Worm (Caenorhabditis elegans) whole organism, dauer: Measurements from ENCODE around the gene ins-2.
"Not testable (repeated sequence)": the region's sequence is repeated elsewhere in the genome, so short reads cannot be mapped to it uniquely, and the experiment has no call there.

Source experiments
- unc-62 ChIP-seq: sonication (generic microtip); optimal IDR thresholded peaks from 2 replicates; lab custom pipeline; 2017; ENCODE audit warnings: missing biosample characterization, missing genetic modification reagents, missing genetic modification characterization

ins-2 gene

ce11 chrII:5966637-5967036 is 21.7 kb upstream of the ins-2 start:
- no peak for TF ChIP-seq unc-62 (GFP tag; lab: Kevin White, UChicago)

DNA sequence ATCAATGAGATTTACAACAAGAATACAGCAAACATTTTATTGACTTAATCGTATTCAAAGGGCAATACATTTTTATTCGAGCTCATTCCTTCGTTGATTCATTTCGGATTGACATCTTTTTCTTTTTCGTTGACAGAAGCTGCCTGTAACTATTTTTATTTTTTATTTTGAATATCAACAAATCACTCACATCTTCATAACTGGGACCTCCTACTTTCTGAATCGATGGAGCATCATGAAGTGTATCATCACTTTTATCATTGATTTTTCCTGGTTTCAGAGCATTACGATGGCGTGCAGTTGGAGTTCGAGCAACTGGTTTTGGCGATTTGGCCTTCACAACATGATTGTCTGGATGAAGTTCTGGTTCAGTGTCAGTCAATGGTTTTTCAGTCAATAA is 20.3 kb upstream of the ins-2 start, which contains the start of gene B0034.1:
B0034.1 (plus strand) TSS at position 301 of the 400 bp plus-strand sequence.
- TF ChIP-seq unc-62 (GFP tag; lab: Kevin White, UChicago): no peak

ce11 chrII:5969303-5969702 is 19.0 kb upstream of the ins-2 start, which contains the start of gene B0034.4:
Gene B0034.4, minus strand, starts transcription at chrII:5969531.
- no peak for TF ChIP-seq unc-62 (GFP tag; lab: Kevin White, UChicago)

- no peak for TF ChIP-seq unc-62 (GFP tag; lab: Kevin White, UChicago)
Observed at ce11 chrII:5974878-5975277, 13.4 kb upstream of the ins-2 start, which contains the start of gene B0034.5. Gene B0034.5, minus strand, starts transcription at chrII:5974978.

DNA sequence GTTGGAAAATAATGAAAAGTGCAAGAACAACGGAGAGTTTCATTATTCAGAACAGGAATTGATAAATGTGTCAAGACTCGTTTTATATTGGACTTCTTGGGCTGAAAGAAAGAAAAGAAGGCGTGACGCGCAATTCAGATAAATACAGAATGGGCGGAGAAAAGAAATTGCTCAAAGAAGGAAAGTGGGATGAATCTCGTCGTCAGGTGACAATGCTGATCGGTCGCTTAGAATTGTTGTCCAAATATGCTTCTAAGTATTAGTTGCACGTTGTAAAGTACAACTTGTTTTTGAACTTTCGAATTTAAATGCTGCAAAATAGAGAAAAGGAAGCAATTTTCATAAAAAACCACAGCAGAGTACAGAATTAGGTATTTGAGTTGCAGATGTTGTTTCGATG is 2.3 kb downstream of the ins-2 start, which contains the start of gene ins-3:
ins-3 (minus strand) TSS at position 101 of the 400 bp plus-strand sequence.
- no peak for TF ChIP-seq unc-62 (GFP tag; lab: Kevin White, UChicago)

- no peak for TF ChIP-seq unc-62 (GFP tag; lab: Kevin White, UChicago)
Observed at ce11 chrII:5996066-5996465, 7.7 kb downstream of the ins-2 start, which contains the start of gene ins-4. Gene ins-4, plus strand, starts transcription at chrII:5996366.

DNA sequence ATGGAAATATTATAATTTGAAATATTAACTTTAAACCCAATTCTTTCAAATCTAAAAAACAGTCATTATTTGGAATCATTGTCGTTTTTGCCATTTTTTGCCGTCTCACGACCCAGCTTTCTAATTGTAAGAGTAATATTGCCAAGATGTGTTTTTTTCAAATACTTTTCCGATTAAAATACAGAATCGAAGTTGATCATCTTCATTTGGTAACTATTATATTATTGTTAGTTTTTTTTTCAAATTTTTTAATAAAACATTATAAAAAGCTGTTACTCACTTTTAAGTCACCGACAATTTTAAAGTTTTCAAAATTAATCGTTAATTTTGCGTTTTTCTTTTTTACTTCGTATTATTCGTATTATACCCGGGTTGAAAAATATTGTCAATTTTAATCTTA is 8.9 kb downstream of the ins-2 start, which contains the start of gene ins-5:
ins-5 (plus strand) TSS at position 301 of the 400 bp plus-strand sequence.
- no peak for TF ChIP-seq unc-62 (GFP tag; lab: Kevin White, UChicago)

DNA sequence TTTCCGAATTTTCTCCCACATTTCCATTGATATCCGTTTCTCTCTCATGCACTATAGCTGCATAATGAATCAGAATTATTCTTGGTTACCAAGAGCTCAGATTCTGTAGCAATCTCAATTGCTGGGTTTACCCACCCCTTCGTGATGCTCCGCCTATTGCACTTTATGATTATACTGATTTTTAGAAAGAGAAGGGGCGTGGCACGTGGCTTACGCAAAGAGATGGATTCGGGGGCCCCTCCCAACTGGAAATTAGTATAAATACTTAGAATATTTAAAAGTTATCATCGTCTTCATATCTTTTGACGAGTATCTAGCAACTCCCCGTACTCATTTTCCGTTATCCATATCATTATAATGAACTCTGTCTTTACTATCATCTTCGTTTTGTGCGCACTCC is 11.8 kb downstream of the ins-2 start, which contains the start of gene ins-6:
ins-6 (plus strand) TSS at position 301 of the 400 bp plus-strand sequence.
- no peak for TF ChIP-seq unc-62 (GFP tag; lab: Kevin White, UChicago)

DNA sequence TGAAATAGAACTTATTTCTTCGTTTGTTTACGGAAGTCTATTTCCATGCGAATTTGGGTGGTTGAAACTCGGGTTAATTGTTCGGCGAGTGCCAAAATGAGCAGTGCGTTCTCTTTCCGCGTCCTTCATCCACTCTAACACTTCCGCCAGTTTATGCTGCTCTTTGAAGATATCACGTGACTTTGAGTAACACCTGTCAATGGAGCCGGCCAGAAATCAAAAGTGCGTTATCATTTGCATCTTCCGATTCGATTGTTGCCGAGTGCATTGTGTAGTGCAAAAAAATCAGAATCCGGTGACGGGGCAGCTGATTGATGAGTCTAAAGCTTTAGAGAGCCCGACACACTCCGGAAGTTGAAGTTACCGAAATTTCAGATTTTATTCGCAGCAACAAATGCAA is 12.7 kb downstream of the ins-2 start:
- TF ChIP-seq unc-62 (GFP tag; lab: Kevin White, UChicago): no peak

DNA sequence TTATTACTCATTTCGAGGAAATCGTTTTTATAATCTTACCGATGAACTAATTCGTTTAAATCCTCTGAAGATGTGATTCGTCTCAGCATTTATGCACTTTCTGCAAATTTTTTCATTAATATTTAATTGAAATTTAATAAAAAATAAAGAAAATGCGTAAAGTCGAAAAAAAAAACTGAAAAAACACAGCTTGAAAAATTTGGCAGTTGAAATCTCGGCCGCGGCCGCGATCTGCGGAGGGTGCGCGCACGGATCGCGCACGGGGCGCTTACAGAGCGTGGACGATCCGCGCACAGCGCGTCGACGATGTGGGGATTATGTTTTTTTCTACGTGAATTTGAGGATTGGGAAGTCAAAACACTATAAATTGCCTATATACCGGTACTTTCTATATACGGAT is 20.6 kb downstream of the ins-2 start, which contains the start of gene ZK84.4:
ZK84.4 (minus strand) TSS at position 101 of the 400 bp plus-strand sequence.
- TF ChIP-seq unc-62 (GFP tag; lab: Kevin White, UChicago): not testable (repeated sequence)

DNA sequence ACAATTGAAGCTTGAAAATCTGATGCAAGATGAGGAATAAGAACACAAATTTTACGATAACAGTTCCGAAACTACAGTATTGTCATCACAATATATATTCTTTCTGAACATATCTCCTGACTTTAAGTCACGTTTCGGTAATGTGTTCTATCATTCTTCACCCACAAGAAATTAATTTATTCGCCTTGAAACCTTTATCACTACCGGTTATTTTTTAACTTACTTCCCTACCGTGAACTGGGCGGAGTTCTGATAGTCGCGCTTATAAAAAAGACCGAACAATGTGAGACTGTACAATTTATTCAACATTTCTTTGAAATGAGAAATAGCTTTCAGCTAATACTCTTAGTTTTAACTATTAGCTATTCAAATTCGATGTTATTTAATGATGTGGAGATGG is 22.2 kb downstream of the ins-2 start, which contains the start of gene ins-20:
ins-20 (plus strand) TSS at position 301 of the 400 bp plus-strand sequence.
- no peak for TF ChIP-seq unc-62 (GFP tag; lab: Kevin White, UChicago)

DNA sequence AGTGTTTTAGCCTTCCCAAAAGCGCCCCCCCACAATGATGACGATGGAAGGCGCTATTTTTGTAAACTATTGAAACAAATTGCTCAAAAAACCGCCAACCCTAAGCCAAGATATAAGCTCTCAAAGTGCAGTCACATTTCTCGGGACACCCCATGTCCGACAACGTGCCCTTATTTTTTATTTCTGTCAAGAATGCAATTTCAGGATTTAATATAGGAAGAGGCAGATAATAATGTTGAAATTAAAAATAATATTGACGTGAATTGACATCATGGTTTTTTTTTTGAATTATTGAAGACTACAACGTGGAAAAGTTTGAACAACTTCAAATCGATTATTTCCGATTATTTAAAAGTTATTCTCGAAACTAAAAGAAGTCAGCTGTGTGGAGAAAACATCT is 25.7 kb downstream of the ins-2 start, which contains the start of gene ZK84.2:
ZK84.2 (plus strand) TSS at position 301 of the 400 bp plus-strand sequence.
- not testable (repeated sequence) for TF ChIP-seq unc-62 (GFP tag; lab: Kevin White, UChicago)

DNA sequence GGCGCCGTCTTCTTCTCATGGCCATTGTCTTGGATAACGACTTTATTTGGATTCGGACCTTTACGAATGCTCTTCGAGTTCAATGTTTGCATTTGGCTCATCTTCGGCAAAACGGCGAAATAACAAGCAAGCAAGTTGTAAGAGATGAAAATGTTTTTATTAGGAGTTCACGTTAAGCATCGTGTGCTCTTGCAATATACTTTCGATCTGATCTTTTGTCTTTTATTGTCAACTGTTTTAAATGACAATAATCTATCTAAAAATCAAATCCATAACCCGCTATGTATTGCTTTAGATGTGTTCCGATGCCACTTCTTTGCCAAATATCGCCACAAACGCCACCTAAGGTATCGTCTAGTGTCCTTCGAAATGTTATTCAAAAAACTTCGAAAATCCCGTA is 28.1 kb downstream of the ins-2 start, which contains the start of gene ZK84.5:
ZK84.5 (minus strand) TSS at position 101 of the 400 bp plus-strand sequence.
- TF ChIP-seq unc-62 (GFP tag; lab: Kevin White, UChicago): no peak

ce11 chrII:6020353-6020752 is 32.0 kb downstream of the ins-2 start, which contains the start of gene ZK84.1:
Gene ZK84.1, plus strand, starts transcription at chrII:6020653.
- no peak for TF ChIP-seq unc-62 (GFP tag; lab: Kevin White, UChicago)

DNA sequence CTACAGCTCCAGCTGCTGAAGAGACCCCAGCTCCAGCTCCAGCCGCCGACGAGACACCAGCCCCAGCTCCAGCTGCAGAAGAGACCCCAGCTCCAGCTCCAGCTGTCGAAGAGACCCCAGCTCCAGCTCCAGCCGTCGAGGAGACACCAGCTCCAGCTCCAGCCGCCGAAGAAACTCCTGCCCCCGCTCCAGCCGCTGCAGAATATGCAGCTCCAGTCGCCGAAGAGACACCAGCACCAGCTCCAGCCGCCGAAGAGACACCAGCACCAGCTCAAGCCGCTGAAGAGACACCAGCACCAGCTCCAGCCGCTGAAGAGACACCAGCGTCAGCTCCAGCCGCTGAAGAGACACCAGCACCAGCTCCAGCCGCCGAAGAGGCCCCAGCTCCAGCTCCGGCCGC is 34.3 kb downstream of the ins-2 start:
- TF ChIP-seq unc-62 (GFP tag; lab: Kevin White, UChicago): no peak

ce11 chrII:6024879-6025278 is 36.6 kb downstream of the ins-2 start, which contains the start of gene R12C12.9:
Gene R12C12.9, minus strand, starts transcription at chrII:6024979.
- no peak for TF ChIP-seq unc-62 (GFP tag; lab: Kevin White, UChicago)

- TF ChIP-seq unc-62 (GFP tag; lab: Kevin White, UChicago): no peak
Observed at ce11 chrII:6025647-6026046, 37.3 kb downstream of the ins-2 start.
